Worm (Caenorhabditis elegans): ENCODE data around the gene F09E10.1.

- no peak for TF ChIP-seq zag-1 (tag; optimal IDR thresholded peaks at IDR 0.05)
- no peak for TF ChIP-seq ceh-16 (tag; optimal IDR thresholded peaks at IDR 0.05)
- no peak for TF ChIP-seq blmp-1 (tag; optimal IDR thresholded peaks at IDR 0.05; ENCODE audit: insufficient read depth)
- TF ChIP-seq mdl-1 (tag; optimal IDR thresholded peaks at IDR 0.05), result no peak
- TF ChIP-seq nhr-12 (tag; optimal IDR thresholded peaks at IDR 0.05), result no peak
- no peak for TF ChIP-seq sma-9 (GFP tag; optimal IDR thresholded peaks at IDR 0.05)
- TF ChIP-seq sma-9 (tag; optimal IDR thresholded peaks at IDR 0.05), result no peak
- no peak for TF ChIP-seq nhr-6 (tag; optimal IDR thresholded peaks at IDR 0.05)
Observed at ce11 chrX:1487096-1487495, 15.5 kb upstream of the F09E10.1 start.
